Worm (Caenorhabditis elegans): ENCODE measurements around the gene AH9.3.

- TF ChIP-seq him-1 (tag; optimal IDR thresholded peaks at IDR 0.05) (no peak), Y79H2A.3 (GFP tag; conservative IDR thresholded peaks at IDR 0.05) (no peak), attf-5 (GFP tag; optimal IDR thresholded peaks at IDR 0.05) (no peak), hlh-26 (GFP tag; conservative IDR thresholded peaks at IDR 0.05) (no peak), mcd-1 (GFP tag; IDR thresholded peaks at IDR 0.05) (no peak), F49E8.2 (tag; optimal IDR thresholded peaks at IDR 0.05; ENCODE audit: insufficient read depth) (no peak), dpff-1 (tag; optimal IDR thresholded peaks at IDR 0.05) (no peak), B0336.3 (GFP tag; IDR thresholded peaks at IDR 0.05) (no peak), hlh-12 (tag; optimal IDR thresholded peaks at IDR 0.05) (no peak), lsl-1 (GFP tag; optimal IDR thresholded peaks at IDR 0.05) (no peak), B0019.2 (GFP tag; conservative IDR thresholded peaks at IDR 0.05) (no peak), die-1 (tag; optimal IDR thresholded peaks at IDR 0.05) (no peak), lin-35 (GFP tag; optimal IDR thresholded peaks at IDR 0.05) (no peak)
Observed at ce11 chrX:2229305-2230172, 31.4 kb downstream of the AH9.3 start, which contains the start of gene lin-32.

Measured in whole organism, young adult.